Fruit fly (Drosophila melanogaster) S2 (cell line): ENCODE data around the gene CG6015.

Experiments used
- CG8478 ChIP-seq: fragments of >200 bp; optimal IDR thresholded peaks from 2 replicates; lab custom pipeline; 2018
- CTCF ChIP-seq, 2 experiments: fragments of >200 bp; optimal IDR thresholded peaks; 2 replicates each; lab custom pipeline; 2018

- no peak for TF ChIP-seq CTCF (optimal IDR thresholded peaks at IDR 0.05; lab: Kevin White, UChicago)
- TF ChIP-seq CG8478, result no peak
Measured at dm6 chr3R:22057083-22057482, 23.0 kb upstream of the CG6015 start.
